Fruit fly (Drosophila melanogaster) whole organism, embryonic: ENCODE results near the gene bun.

Experiments
- ATbp ChIP-seq: fragments of 200-800 bp; sonication (Bioruptor generic); optimal IDR thresholded peaks from 2 replicates; lab custom pipeline; 2017; ENCODE audit warnings: missing biosample characterization, mild to moderate bottlenecking, missing genetic modification characterization, missing genetic modification reagents
- Ada2b ChIP-seq: fragments of 200-800 bp; sonication (Bioruptor generic); IDR thresholded peaks from 2 replicates; pipeline ENCODE4 v1.3.6; 2022; ENCODE audit warnings: missing biosample characterization, missing genetic modification characterization
- Atf6 ChIP-seq: fragments of 200-800 bp; sonication (Bioruptor generic); IDR thresholded peaks from 2 replicates; pipeline ENCODE4 v1.3.6; 2022; ENCODE audit warnings: missing biosample characterization, missing genetic modification characterization
- B-H2 ChIP-seq: fragments of 200-800 bp; sonication (Bioruptor generic); optimal IDR thresholded peaks from 2 replicates; lab custom pipeline; 2018; ENCODE audit warnings: missing biosample characterization, mild to moderate bottlenecking, missing genetic modification characterization
- BtbVII ChIP-seq: fragments of 200-800 bp; sonication (Bioruptor generic); optimal IDR thresholded peaks from 3 replicates; lab custom pipeline; 2017; ENCODE audit warnings: missing biosample characterization, mild to moderate bottlenecking, missing genetic modification characterization
- CG10543 ChIP-seq: fragments of 200-800 bp; sonication (Bioruptor generic); optimal IDR thresholded peaks from 3 replicates; lab custom pipeline; 2017; ENCODE audit warnings: missing biosample characterization, mild to moderate bottlenecking, missing genetic modification characterization, moderate library complexity
- CG12769 ChIP-seq: fragments of 200-800 bp; sonication (Bioruptor generic); optimal IDR thresholded peaks from 2 replicates; lab custom pipeline; 2019; ENCODE audit warnings: missing biosample characterization, mild to moderate bottlenecking, missing genetic modification characterization, moderate library complexity
- CG13287 ChIP-seq: fragments of 200-800 bp; sonication (Bioruptor generic); IDR thresholded peaks from 2 replicates; pipeline ENCODE4 v1.3.6; 2022; ENCODE audit warnings: missing biosample characterization, missing genetic modification characterization; ENCODE audit not compliant: partially characterized antibody
- CG13894 ChIP-seq: fragments of 200-800 bp; sonication (Bioruptor generic); optimal IDR thresholded peaks from 3 replicates; lab custom pipeline; 2018; ENCODE audit warnings: missing biosample characterization, mild to moderate bottlenecking, missing genetic modification characterization, moderate library complexity
- CG16813 ChIP-seq: fragments of 200-800 bp; sonication (Bioruptor generic); IDR thresholded peaks from 3 replicates; pipeline ENCODE4 v1.3.6; 2022; ENCODE audit warnings: missing biosample characterization, missing genetic modification characterization; ENCODE audit not compliant: partially characterized antibody
- CG17385 ChIP-seq: fragments of 200-800 bp; sonication (Bioruptor generic); optimal IDR thresholded peaks from 3 replicates; lab custom pipeline; 2018; ENCODE audit warnings: missing biosample characterization, mild to moderate bottlenecking, missing genetic modification characterization
- CG17568 ChIP-seq: fragments of 200-800 bp; sonication (Bioruptor generic); optimal IDR thresholded peaks from 2 replicates; lab custom pipeline; 2018; ENCODE audit warnings: missing biosample characterization, mild to moderate bottlenecking, missing genetic modification characterization, moderate library complexity
- CG1832 ChIP-seq: fragments of 200-800 bp; sonication (Bioruptor generic); optimal IDR thresholded peaks from 2 replicates; lab custom pipeline; 2017; ENCODE audit warnings: missing biosample characterization, mild to moderate bottlenecking, missing genetic modification characterization, inconsistent platforms
- CG2199 ChIP-seq: fragments of 200-800 bp; sonication (Bioruptor generic); IDR thresholded peaks from 3 replicates; pipeline ENCODE4 v1.3.6; 2022; ENCODE audit warnings: missing biosample characterization, missing genetic modification characterization
- CG2678 ChIP-seq: fragments of 200-800 bp; sonication (Bioruptor generic); optimal IDR thresholded peaks from 3 replicates; lab custom pipeline; 2019; ENCODE audit warnings: missing biosample characterization, mild to moderate bottlenecking, missing genetic modification characterization, moderate library complexity
- CG3065 ChIP-seq: fragments of 200-800 bp; sonication (Bioruptor generic); optimal IDR thresholded peaks from 2 replicates; lab custom pipeline; 2016; ENCODE audit warnings: missing biosample characterization, missing genetic modification characterization
- CG3726 ChIP-seq: fragments of 200-800 bp; sonication (Bioruptor generic); IDR thresholded peaks from 3 replicates; pipeline ENCODE4, ENCODE4 v1.3.6; 2022; ENCODE audit warnings: missing biosample characterization, missing genetic modification characterization
- CG8281 ChIP-seq: fragments of 200-800 bp; sonication (Bioruptor generic); optimal IDR thresholded peaks from 2 replicates; lab custom pipeline; 2018; ENCODE audit warnings: missing biosample characterization, mild to moderate bottlenecking, missing genetic modification characterization, moderate library complexity
- CrebB ChIP-seq: fragments of 200-800 bp; sonication (Bioruptor generic); optimal IDR thresholded peaks from 3 replicates; lab custom pipeline; 2018; ENCODE audit warnings: missing biosample characterization, mild to moderate bottlenecking, missing genetic modification characterization
- Ets65A ChIP-seq: fragments of 200-800 bp; sonication (Bioruptor generic); peaks from one replicate; lab custom pipeline; 2016; ENCODE audit warnings: missing biosample characterization, missing genetic modification characterization
- Fer3 ChIP-seq: fragments of 200-800 bp; sonication (Bioruptor generic); optimal IDR thresholded peaks from 2 replicates; lab custom pipeline; 2018; ENCODE audit warnings: missing biosample characterization, mild to moderate bottlenecking, missing genetic modification characterization, moderate library complexity
- Lpt ChIP-seq: fragments of >200 bp; optimal IDR thresholded peaks from 2 replicates; lab custom pipeline; 2018; ENCODE audit warnings: missing biosample characterization, missing genetic modification characterization
- MESR4 ChIP-seq: fragments of 200-800 bp; sonication (Bioruptor generic); optimal IDR thresholded peaks from 2 replicates; lab custom pipeline; 2018; ENCODE audit warnings: missing biosample characterization, mild to moderate bottlenecking, missing genetic modification characterization, moderate library complexity
- Med ChIP-seq: fragments of 200-800 bp; sonication (Bioruptor generic); peaks from one replicate; lab custom pipeline; 2016; ENCODE audit warnings: missing biosample characterization, missing genetic modification characterization, mild to moderate bottlenecking, inconsistent platforms, moderate library complexity
- Mrtf ChIP-seq: fragments of 200-800 bp; sonication (Bioruptor generic); IDR thresholded peaks from 3 replicates; pipeline ENCODE4 v1.3.6; 2022; ENCODE audit warnings: missing biosample characterization, missing genetic modification characterization
- NC2α ChIP-seq: fragments of 200-800 bp; sonication (Bioruptor generic); optimal IDR thresholded peaks from 2 replicates; lab custom pipeline; 2016; ENCODE audit warnings: missing biosample characterization, missing genetic modification characterization
- Side ChIP-seq: fragments of 200-800 bp; sonication (Bioruptor generic); optimal IDR thresholded peaks from 2 replicates; lab custom pipeline; 2016; ENCODE audit warnings: missing biosample characterization, missing genetic modification characterization
- Stat92E ChIP-seq, 3 experiments: fragments of >200 bp in 2 of 3; fragments of 200-800 bp in 1 of 3; sonication (Bioruptor generic) in 1 of 3; optimal IDR thresholded peaks; 2 replicates each; lab custom pipeline; 2017 to 2019; ENCODE audit warnings: missing biosample characterization in 3 of 3, missing genetic modification characterization in 3 of 3, mild to moderate bottlenecking in 1 of 3, moderate library complexity in 1 of 3
- Vsx1 ChIP-seq: fragments of 200-800 bp; sonication (Bioruptor generic); optimal IDR thresholded peaks from 2 replicates; lab custom pipeline; 2017; ENCODE audit warnings: missing biosample characterization, mild to moderate bottlenecking, missing genetic modification characterization, missing genetic modification reagents
- bigmax ChIP-seq: fragments of 200-800 bp; sonication (Bioruptor generic); optimal IDR thresholded peaks from 2 replicates; lab custom pipeline; 2018; ENCODE audit warnings: missing biosample characterization, mild to moderate bottlenecking, missing genetic modification characterization
- bowl ChIP-seq: fragments of 200-800 bp; sonication (Bioruptor generic); IDR thresholded peaks from 2 replicates; pipeline ENCODE4 v1.3.6; 2022; ENCODE audit warnings: missing biosample characterization, missing genetic modification characterization
- btn ChIP-seq: fragments of 200-800 bp; sonication (Bioruptor generic); optimal IDR thresholded peaks from 2 replicates; lab custom pipeline; 2016; ENCODE audit warnings: missing biosample characterization, missing genetic modification characterization
- chinmo ChIP-seq: fragments of 200-800 bp; sonication (Bioruptor generic); IDR thresholded peaks from 4 replicates; pipeline ENCODE4 v1.3.6; 2022; ENCODE audit warnings: missing biosample characterization, missing genetic modification characterization; ENCODE audit not compliant: partially characterized antibody
- ci ChIP-seq: fragments of 200-800 bp; sonication (Bioruptor generic); IDR thresholded peaks from 3 replicates; pipeline ENCODE4 v1.3.6; 2022; ENCODE audit warnings: missing biosample characterization, missing genetic modification characterization
- exex ChIP-seq: fragments of 200-800 bp; sonication (Bioruptor generic); optimal IDR thresholded peaks from 4 replicates; lab custom pipeline; 2018; ENCODE audit warnings: missing biosample characterization, mild to moderate bottlenecking, missing genetic modification characterization, moderate library complexity
- fd3F ChIP-seq: fragments of 200-800 bp; sonication (Bioruptor generic); optimal IDR thresholded peaks from 2 replicates; lab custom pipeline; 2018; ENCODE audit warnings: missing biosample characterization, mild to moderate bottlenecking, missing genetic modification characterization, moderate library complexity
- gsb ChIP-seq: fragments of 200-800 bp; sonication (Bioruptor generic); IDR thresholded peaks from 2 replicates; pipeline ENCODE4 v1.3.6; 2022; ENCODE audit warnings: missing biosample characterization, missing genetic modification characterization
- hkb ChIP-seq, 2 experiments: fragments of 200-800 bp in 1 of 2; fragments of >200 bp in 1 of 2; sonication (Bioruptor generic) in 1 of 2; IDR thresholded peaks in 1 of 2; optimal IDR thresholded peaks in 1 of 2; 2 replicates each; pipeline versions ENCODE4 v1.3.6 to Lab custom; 2017 to 2022; ENCODE audit warnings: missing biosample characterization in 1 of 2, missing genetic modification characterization in 1 of 2
- ken ChIP-seq: fragments of 200-800 bp; sonication (Bioruptor generic); IDR thresholded peaks from 3 replicates; pipeline ENCODE4 v1.3.6; 2022; ENCODE audit warnings: missing biosample characterization, missing genetic modification characterization
- lab ChIP-seq: fragments of 200-800 bp; sonication (Bioruptor generic); optimal IDR thresholded peaks from 3 replicates; lab custom pipeline; 2017; ENCODE audit warnings: missing biosample characterization, missing genetic modification characterization, mild to moderate bottlenecking, moderate library complexity, missing genetic modification reagents
- pan ChIP-seq, 4 experiments: fragments of >200 bp in 3 of 4; fragments of 200-800 bp in 1 of 4; sonication (Bioruptor generic) in 1 of 4; optimal IDR thresholded peaks in 3 of 4; IDR thresholded peaks in 1 of 4; 2 replicates each; pipeline versions ENCODE4 v1.3.6 to Lab custom; 2017 to 2022; ENCODE audit warnings: missing biosample characterization in 2 of 4, missing genetic modification characterization in 2 of 4, mixed read lengths in 1 of 4
- sens ChIP-seq: fragments of 200-800 bp; sonication (Bioruptor generic); peaks from one replicate; lab custom pipeline; 2016; ENCODE audit warnings: missing biosample characterization, missing genetic modification characterization
- sqz ChIP-seq: fragments of 200-800 bp; sonication (Bioruptor generic); optimal IDR thresholded peaks from 3 replicates; lab custom pipeline; 2018; ENCODE audit warnings: missing biosample characterization, mild to moderate bottlenecking, missing genetic modification characterization
- twi ChIP-seq: fragments of 200-800 bp; optimal IDR thresholded peaks from 2 replicates; lab custom pipeline; 2019; ENCODE audit warnings: missing biosample characterization, mild to moderate bottlenecking, missing genetic modification characterization, moderate library complexity
- vnd ChIP-seq: fragments of 200-800 bp; sonication (Bioruptor generic); IDR thresholded peaks from 3 replicates; pipeline ENCODE4 v1.3.6; 2022; ENCODE audit warnings: missing biosample characterization, missing genetic modification characterization; ENCODE audit not compliant: partially characterized antibody
- zen ChIP-seq: fragments of 200-800 bp; sonication (Bioruptor generic); optimal IDR thresholded peaks from 3 replicates; lab custom pipeline; 2018; ENCODE audit warnings: missing biosample characterization, mild to moderate bottlenecking, missing genetic modification characterization, moderate library complexity
- zfh2 ChIP-seq: fragments of 200-800 bp; sonication (Bioruptor generic); optimal IDR thresholded peaks from 2 replicates; lab custom pipeline; 2016; ENCODE audit warnings: missing biosample characterization, missing genetic modification characterization

The bun gene

dm6 chr2L:12506744-12507143 is 39.7 kb downstream of the bun start (continued):
- peak; percentile 4 for TF ChIP-seq CG12769 (tag; lab: Kevin White, UChicago)
- peak; percentile 78 for TF ChIP-seq Med
- TF ChIP-seq MESR4 (GFP tag; lab: Kevin White, UChicago), result no peak
- TF ChIP-seq Ets65A (GFP tag; lab: Kevin White, UChicago), result peak; percentile 29
- no peak for TF ChIP-seq zen (tag; lab: Kevin White, UChicago)
- peak; percentile 1 for TF ChIP-seq B-H2
- peak; percentile 49 for TF ChIP-seq lab (GFP tag; lab: Kevin White, UChicago)
- TF ChIP-seq CG8281 (tag; lab: Kevin White, UChicago), result peak; percentile 88
- peak; percentile 81 for TF ChIP-seq exex (tag; lab: Kevin White, UChicago)
- 0 out of 4 replicates have a peak, but pooled peaks have one; percentile 19 for TF ChIP-seq chinmo (GFP tag; lab: Robert Waterston, UW)
- TF ChIP-seq CG10543 (GFP tag; lab: Kevin White, UChicago), result peak; percentile 26
- TF ChIP-seq Vsx1 (GFP tag; lab: Kevin White, UChicago), result peak; percentile 44
- TF ChIP-seq ci (GFP tag; lab: Robert Waterston, UW), result peak; percentile 5; the same call in 1 of the 3 replicates
- peak; percentile 20 for TF ChIP-seq CG2678
- peak; percentile 23; the same call in 1 of the 2 replicates for TF ChIP-seq Atf6 (GFP tag; lab: Robert Waterston, UW)
- TF ChIP-seq Stat92E (GFP tag; optimal IDR thresholded peaks at IDR 0.05; lab: Kevin White, UChicago), result peak in 1 of 3 experiments; percentile 39
- TF ChIP-seq CG2199 (GFP tag; lab: Robert Waterston, UW), result peak; percentile 87
- no peak for TF ChIP-seq Side (GFP tag; lab: Kevin White, UChicago)
- no peak for TF ChIP-seq gsb (GFP tag; lab: Robert Waterston, UW)
- no peak for TF ChIP-seq ATbp (GFP tag; lab: Kevin White, UChicago)

dm6 chr2L:12505662-12506061 is 40.7 kb downstream of the bun start:
- TF ChIP-seq hkb (optimal IDR thresholded peaks at IDR 0.05; lab: Kevin White, UChicago) (no peak), hkb (GFP tag; IDR thresholded peaks at IDR 0.05; lab: Robert Waterston, UW) (no peak), NC2α (GFP tag; lab: Kevin White, UChicago) (no peak), CG13894 (tag; lab: Kevin White, UChicago) (no peak), fd3F (GFP tag; lab: Kevin White, UChicago) (no peak), sens (GFP tag; lab: Kevin White, UChicago) (peak; percentile 53), bigmax (no peak), CG16813 (GFP tag; lab: Robert Waterston, UW) (no peak), Mrtf (GFP tag; lab: Robert Waterston, UW) (no peak), Fer3 (no peak), Ets65A (GFP tag; lab: Kevin White, UChicago) (peak; percentile 64), CrebB (no peak), BtbVII (GFP tag; lab: Kevin White, UChicago) (no peak), btn (GFP tag; lab: Kevin White, UChicago) (no peak), twi (no peak), ken (no peak), CG3065 (GFP tag; lab: Kevin White, UChicago) (no peak)

dm6 chr2L:12504886-12505450 is 41.4 kb downstream of the bun start:
- TF ChIP-seq CG17385, result no peak
- no peak for TF ChIP-seq CG1832
- no peak for TF ChIP-seq pan (optimal IDR thresholded peaks at IDR 0.05; lab: Kevin White, UChicago)
- no peak for TF ChIP-seq pan (GFP tag; optimal IDR thresholded peaks at IDR 0.05 in 1 of 2, IDR thresholded peaks at IDR 0.05 in 1 of 2)
- TF ChIP-seq Lpt (GFP tag; lab: Kevin White, UChicago), result no peak
- TF ChIP-seq Ada2b (GFP tag; lab: Robert Waterston, UW), result no peak
- TF ChIP-seq sqz, result peak; percentile 39
- TF ChIP-seq zfh2 (GFP tag; lab: Kevin White, UChicago), result no peak
- TF ChIP-seq CG3726 (GFP tag; lab: Robert Waterston, UW), result no peak
- no peak for TF ChIP-seq vnd (GFP tag; lab: Robert Waterston, UW)
- TF ChIP-seq CG13287, result 0 out of 2 replicates have a peak, but pooled peaks have one; percentile 6
- TF ChIP-seq bowl (GFP tag; lab: Robert Waterston, UW), result no peak
- no peak for TF ChIP-seq CG17568 (GFP tag; lab: Kevin White, UChicago)
